Worm (Caenorhabditis elegans): ENCODE results near the gene srt-43.

srt-43 gene

DNA sequence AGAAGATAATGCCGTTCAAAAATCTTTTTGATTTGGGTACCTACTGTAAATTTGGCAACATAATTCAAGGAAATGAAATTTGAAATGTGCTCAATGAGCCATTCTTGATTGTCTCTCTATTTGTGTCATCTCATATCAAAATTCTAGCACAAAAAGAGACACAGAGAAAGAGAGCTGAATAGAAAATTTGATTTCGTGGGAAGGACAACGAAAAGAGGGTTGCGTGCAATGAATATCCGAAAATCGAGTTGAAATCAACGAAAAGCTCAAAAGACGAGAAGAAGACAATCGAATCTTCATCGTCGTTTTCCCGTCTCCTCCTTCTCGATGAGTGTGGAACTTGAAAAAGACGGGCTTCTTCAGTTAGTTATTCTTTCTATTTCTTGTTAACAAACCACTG, 21.2 kb upstream of the srt-43 start, which contains the start of gene C15C8.5:
TSS of gene C15C8.5 (plus strand) at position 152 of the 400 bp plus-strand sequence.
- no peak for TF ChIP-seq mbf-1 (tag; optimal IDR thresholded peaks at IDR 0.05)
- TF ChIP-seq nhr-25 (tag; optimal IDR thresholded peaks at IDR 0.05), result no peak
- TF ChIP-seq dmd-4 (tag; optimal IDR thresholded peaks at IDR 0.05), result no peak
- no peak for TF ChIP-seq peb-1 (tag; optimal IDR thresholded peaks at IDR 0.05)
- no peak for TF ChIP-seq elt-3 (tag; optimal IDR thresholded peaks at IDR 0.05)

DNA sequence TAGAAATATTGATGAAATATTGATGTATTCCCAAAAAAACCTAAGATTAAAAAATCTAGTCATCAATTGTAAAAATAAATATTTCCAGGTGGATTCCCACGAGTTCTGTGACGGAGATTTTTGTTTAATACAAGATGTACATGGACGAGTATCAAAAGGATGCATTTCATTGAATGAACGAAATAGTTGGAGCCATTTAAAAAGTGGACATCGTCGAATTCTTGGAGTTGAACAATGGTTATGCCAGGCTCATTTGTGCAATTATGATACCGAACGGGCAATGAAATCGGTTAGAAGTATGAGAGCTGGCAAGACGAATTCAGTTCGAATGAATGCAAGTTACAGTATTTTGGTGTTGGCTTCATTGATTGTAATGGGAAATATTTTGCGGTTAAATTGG, 19.5 kb upstream of the srt-43 start:
- TF ChIP-seq zag-1 (tag; optimal IDR thresholded peaks at IDR 0.05) (no peak), nhr-23 (tag; optimal IDR thresholded peaks at IDR 0.05) (no peak), nhr-21 (tag; optimal IDR thresholded peaks at IDR 0.05) (no peak), ama-1 (optimal IDR thresholded peaks at IDR 0.05) (no peak), ztf-4 (tag; optimal IDR thresholded peaks at IDR 0.05) (no peak), nhr-129 (tag; optimal IDR thresholded peaks at IDR 0.05) (no peak), elt-1 (tag; optimal IDR thresholded peaks at IDR 0.05) (no peak), ceh-82 (tag; optimal IDR thresholded peaks at IDR 0.05) (no peak), nhr-10 (tag; optimal IDR thresholded peaks at IDR 0.05) (no peak), nhr-77 (tag; optimal IDR thresholded peaks at IDR 0.05) (no peak), ZK546.5 (tag; optimal IDR thresholded peaks at IDR 0.05) (no peak), alr-1 (tag; optimal IDR thresholded peaks at IDR 0.05) (no peak), C34F6.9 (tag; optimal IDR thresholded peaks at IDR 0.05) (no peak), nhr-11 (tag; optimal IDR thresholded peaks at IDR 0.05) (no peak), ztf-1 (GFP tag; conservative IDR thresholded peaks at IDR 0.05) (no peak), unc-39 (tag; optimal IDR thresholded peaks at IDR 0.05) (no peak), dmd-4 (tag; optimal IDR thresholded peaks at IDR 0.05) (no peak)

DNA sequence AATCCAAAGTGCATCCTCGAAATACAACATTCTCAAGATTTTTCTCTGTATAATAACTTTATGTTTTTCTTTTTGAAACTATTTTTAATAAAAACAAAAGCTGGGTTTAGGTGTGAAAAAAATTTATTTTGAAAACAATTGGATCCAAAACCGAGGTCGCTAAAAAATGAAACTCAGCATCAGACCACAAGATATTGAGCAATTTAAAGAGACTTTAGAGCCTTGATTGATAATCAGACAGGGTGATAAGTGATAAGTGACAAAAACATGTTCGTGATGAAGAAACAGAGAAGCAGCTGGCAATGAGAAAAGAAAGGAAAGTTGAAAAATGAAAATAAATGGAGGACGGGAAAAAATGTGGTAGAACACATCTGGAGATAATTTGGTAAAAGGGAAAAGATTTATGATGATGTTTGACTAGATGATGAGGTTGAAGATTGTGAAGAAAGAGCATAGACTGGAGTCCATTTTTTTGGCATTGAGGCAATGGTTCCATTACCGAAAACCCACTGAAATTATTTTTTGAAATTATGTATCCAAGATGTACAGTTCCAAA, 17.5 kb upstream of the srt-43 start, which contains the start of gene C15C8.6:
TSS of gene C15C8.6 (minus strand) at position 51 of the 556 bp plus-strand sequence.
- TF ChIP-seq nhr-11 (tag; optimal IDR thresholded peaks at IDR 0.05) (no peak), nhr-12 (tag; optimal IDR thresholded peaks at IDR 0.05) (no peak), alr-1 (tag; optimal IDR thresholded peaks at IDR 0.05) (no peak), R02D3.7 (tag; optimal IDR thresholded peaks at IDR 0.05) (no peak), C34F6.9 (tag; optimal IDR thresholded peaks at IDR 0.05) (no peak), unc-62 (GFP tag; optimal IDR thresholded peaks at IDR 0.05) (no peak), F13H6.1 (tag; optimal IDR thresholded peaks at IDR 0.05) (no peak), crh-2 (tag; optimal IDR thresholded peaks at IDR 0.05) (no peak), snpc-4 (tag; optimal IDR thresholded peaks at IDR 0.05) (no peak), nhr-77 (tag; optimal IDR thresholded peaks at IDR 0.05) (no peak), Y55F3AM.14 (GFP tag; optimal IDR thresholded peaks at IDR 0.05) (no peak), nhr-129 (tag; optimal IDR thresholded peaks at IDR 0.05) (no peak), ZK546.5 (tag; optimal IDR thresholded peaks at IDR 0.05) (no peak), ztf-4 (tag; optimal IDR thresholded peaks at IDR 0.05) (no peak)

ce11 chrV:12752407-12752806, 16.6 kb upstream of the srt-43 start, which contains the start of gene C15C8.8:
C15C8.8 (minus strand) TSS chrV:12752507.
- TF ChIP-seq dmd-4 (tag; optimal IDR thresholded peaks at IDR 0.05) (no peak), C34F6.9 (tag; optimal IDR thresholded peaks at IDR 0.05) (no peak), nhr-10 (tag; optimal IDR thresholded peaks at IDR 0.05) (no peak), aly-2 (tag; optimal IDR thresholded peaks at IDR 0.05) (no peak), zag-1 (tag; optimal IDR thresholded peaks at IDR 0.05) (no peak), ceh-82 (tag; optimal IDR thresholded peaks at IDR 0.05) (no peak), Y55F3AM.14 (GFP tag; optimal IDR thresholded peaks at IDR 0.05) (no peak), nhr-12 (tag; optimal IDR thresholded peaks at IDR 0.05) (no peak), mab-5 (tag; optimal IDR thresholded peaks at IDR 0.05) (no peak), blmp-1 (tag; optimal IDR thresholded peaks at IDR 0.05; ENCODE audit: insufficient read depth) (no peak)

DNA sequence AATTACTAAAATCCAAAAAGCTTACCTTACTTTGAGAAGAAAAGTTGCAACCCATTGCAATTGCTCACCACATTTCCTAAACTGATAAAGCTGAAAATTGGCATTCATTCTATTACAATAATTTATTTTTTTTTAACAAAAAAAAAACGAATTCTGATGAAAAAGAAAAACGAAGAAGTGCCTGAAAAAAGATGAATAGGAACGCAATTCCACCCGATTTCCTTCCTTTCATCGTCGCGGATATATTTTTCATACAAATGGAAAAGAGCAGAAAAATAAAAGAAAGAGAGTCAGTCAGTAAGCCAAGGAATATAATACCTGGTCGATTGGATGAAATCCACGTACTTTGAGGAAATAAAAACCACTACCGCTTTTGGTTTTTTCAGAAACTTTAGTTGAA, 14.2 kb upstream of the srt-43 start, which contains the start of gene gpa-13:
TSS of gene gpa-13 (minus strand) at position 101 of the 400 bp plus-strand sequence.
- no peak for TF ChIP-seq skn-1 (tag; optimal IDR thresholded peaks at IDR 0.05)
- TF ChIP-seq ztf-1 (GFP tag; conservative IDR thresholded peaks at IDR 0.05), result no peak
- no peak for TF ChIP-seq lin-13 (GFP tag; optimal IDR thresholded peaks at IDR 0.05)
- no peak for TF ChIP-seq ama-1 (optimal IDR thresholded peaks at IDR 0.05)
- no peak for TF ChIP-seq sma-3 (GFP tag; optimal IDR thresholded peaks at IDR 0.05)
- TF ChIP-seq unc-62 (GFP tag; optimal IDR thresholded peaks at IDR 0.05), result no peak
- TF ChIP-seq lin-39 (tag; optimal IDR thresholded peaks at IDR 0.05), result no peak
- no peak for TF ChIP-seq nhr-6 (tag; optimal IDR thresholded peaks at IDR 0.05)
- TF ChIP-seq F13H6.1 (tag; optimal IDR thresholded peaks at IDR 0.05), result no peak
- no peak for TF ChIP-seq ZK546.5 (tag; optimal IDR thresholded peaks at IDR 0.05)

All from whole organism, L2 larva.